Fruit fly (Drosophila melanogaster) whole organism, embryonic: ENCODE results near the gene Cul6.
A peak's percentile ranks its signal among the peaks of the same experiment; 100 is the strongest.

Source experiments
- BtbVII ChIP-seq: fragments of 200-800 bp; sonication (Bioruptor generic); optimal IDR thresholded peaks from 3 replicates; lab custom pipeline; 2017; ENCODE audit warnings: missing biosample characterization, mild to moderate bottlenecking, missing genetic modification characterization
- CG10431 ChIP-seq: fragments of 200-800 bp; sonication (Bioruptor generic); optimal IDR thresholded peaks from 3 replicates; lab custom pipeline; 2018; ENCODE audit warnings: missing biosample characterization, mild to moderate bottlenecking, missing genetic modification characterization
- CG11398 ChIP-seq: fragments of 200-800 bp; sonication (Bioruptor generic); optimal IDR thresholded peaks from 2 replicates; lab custom pipeline; 2016; ENCODE audit warnings: missing biosample characterization, missing genetic modification characterization
- CG11456 ChIP-seq: fragments of 200-800 bp; sonication (Bioruptor generic); IDR thresholded peaks from 3 replicates; pipeline ENCODE4 v1.3.6; 2022; ENCODE audit warnings: missing biosample characterization, missing genetic modification characterization
- CG12744 ChIP-seq: fragments of 200-800 bp; sonication (Bioruptor generic); optimal IDR thresholded peaks from 2 replicates; lab custom pipeline; 2016; ENCODE audit warnings: missing biosample characterization, missing genetic modification characterization
- CG13424 ChIP-seq: fragments of 200-800 bp; sonication (Bioruptor generic); optimal IDR thresholded peaks from 2 replicates; lab custom pipeline; 2019; ENCODE audit warnings: missing biosample characterization, mild to moderate bottlenecking, missing genetic modification characterization, moderate library complexity
- CG17361 ChIP-seq: fragments of 200-800 bp; sonication (Bioruptor generic); IDR thresholded peaks from 3 replicates; pipeline ENCODE4 v1.3.6; 2022; ENCODE audit warnings: missing biosample characterization, missing genetic modification characterization
- CG17802 ChIP-seq: fragments of 200-800 bp; sonication (Bioruptor generic); optimal IDR thresholded peaks from 2 replicates; lab custom pipeline; 2018; ENCODE audit warnings: missing biosample characterization, mild to moderate bottlenecking, missing genetic modification characterization, moderate library complexity
- CG17829 ChIP-seq: fragments of 200-800 bp; optimal IDR thresholded peaks from 2 replicates; lab custom pipeline; 2019; ENCODE audit warnings: missing biosample characterization, mild to moderate bottlenecking, missing genetic modification characterization, moderate library complexity
- CG18599 ChIP-seq: fragments of 200-800 bp; sonication (Bioruptor generic); optimal IDR thresholded peaks from 3 replicates; lab custom pipeline; 2017; ENCODE audit warnings: missing biosample characterization, missing genetic modification characterization, mild to moderate bottlenecking, moderate library complexity, missing genetic modification reagents
- CG3726 ChIP-seq: fragments of 200-800 bp; sonication (Bioruptor generic); IDR thresholded peaks from 3 replicates; pipeline ENCODE4, ENCODE4 v1.3.6; 2022; ENCODE audit warnings: missing biosample characterization, missing genetic modification characterization
- CG4404 ChIP-seq: fragments of 200-800 bp; sonication (Bioruptor generic); IDR thresholded peaks from 2 replicates; pipeline ENCODE4 v1.3.6; 2022; ENCODE audit warnings: missing biosample characterization, missing genetic modification characterization
- CG5953 ChIP-seq: fragments of 200-800 bp; sonication (Bioruptor generic); IDR thresholded peaks from 2 replicates; pipeline ENCODE4 v1.3.6; 2022; ENCODE audit warnings: missing biosample characterization, missing genetic modification characterization
- CG8089 ChIP-seq: fragments of 200-800 bp; sonication (Bioruptor generic); optimal IDR thresholded peaks from 3 replicates; lab custom pipeline; 2016; ENCODE audit warnings: missing biosample characterization, missing genetic modification characterization
- CG8290 ChIP-seq, 3 experiments: fragments of 200-800 bp; sonication (Bioruptor generic); optimal IDR thresholded peaks; 2 replicates each; lab custom pipeline; 2016 to 2019; ENCODE audit warnings: missing biosample characterization in 3 of 3, missing genetic modification characterization in 3 of 3, mild to moderate bottlenecking in 2 of 3, moderate library complexity in 1 of 3
- CG8388 ChIP-seq: fragments of 200-800 bp; sonication (Bioruptor generic); optimal IDR thresholded peaks from 2 replicates; lab custom pipeline; 2019; ENCODE audit warnings: missing biosample characterization, mild to moderate bottlenecking, missing genetic modification characterization, moderate library complexity
- CHES-1-like ChIP-seq: fragments of 200-800 bp; sonication (Bioruptor generic); optimal IDR thresholded peaks from 2 replicates; lab custom pipeline; 2016; ENCODE audit warnings: missing biosample characterization, missing genetic modification characterization
- CTCF ChIP-seq: fragments of 200-800 bp; sonication (Bioruptor generic); optimal IDR thresholded peaks from 2 replicates; lab custom pipeline; 2017; ENCODE audit warnings: missing biosample characterization, mild to moderate bottlenecking, missing genetic modification characterization, moderate library complexity
- Dek ChIP-seq: fragments of 200-800 bp; sonication (Bioruptor generic); optimal IDR thresholded peaks from 3 replicates; lab custom pipeline; 2019; ENCODE audit warnings: missing biosample characterization, mild to moderate bottlenecking, missing genetic modification characterization, moderate library complexity
- Dll ChIP-seq: fragments of 200-800 bp; sonication (Bioruptor generic); IDR thresholded peaks from 4 replicates; pipeline ENCODE4 v1.3.6; 2022; ENCODE audit warnings: missing biosample characterization, missing genetic modification characterization; ENCODE audit not compliant: partially characterized antibody
- Gug ChIP-seq: fragments of 200-800 bp; sonication (Bioruptor generic); IDR thresholded peaks from 4 replicates; pipeline ENCODE4 v1.3.6; 2022; ENCODE audit warnings: missing biosample characterization, missing genetic modification characterization
- H15 ChIP-seq: fragments of 200-800 bp; sonication (Bioruptor generic); IDR thresholded peaks from 3 replicates; pipeline ENCODE4 v1.3.6; 2022; ENCODE audit warnings: missing biosample characterization, missing genetic modification characterization
- MESR4 ChIP-seq: fragments of 200-800 bp; sonication (Bioruptor generic); optimal IDR thresholded peaks from 2 replicates; lab custom pipeline; 2018; ENCODE audit warnings: missing biosample characterization, mild to moderate bottlenecking, missing genetic modification characterization, moderate library complexity
- MTF-1 ChIP-seq: fragments of 200-800 bp; sonication (Bioruptor generic); optimal IDR thresholded peaks from 2 replicates; lab custom pipeline; 2018; ENCODE audit warnings: missing biosample characterization, mild to moderate bottlenecking, missing genetic modification characterization, borderline replicate concordance
- NC2α ChIP-seq: fragments of 200-800 bp; sonication (Bioruptor generic); optimal IDR thresholded peaks from 2 replicates; lab custom pipeline; 2016; ENCODE audit warnings: missing biosample characterization, missing genetic modification characterization
- Oaz ChIP-seq: fragments of 200-800 bp; sonication (Bioruptor generic); IDR thresholded peaks from 2 replicates; pipeline ENCODE4 v1.3.6; 2022; ENCODE audit warnings: missing biosample characterization, missing genetic modification characterization
- Opbp ChIP-seq: fragments of 200-800 bp; sonication (Bioruptor generic); IDR thresholded peaks from 3 replicates; pipeline ENCODE4 v1.3.6; 2022; ENCODE audit warnings: missing biosample characterization, missing genetic modification characterization; ENCODE audit not compliant: partially characterized antibody
- Taf1 ChIP-seq: fragments of 200-800 bp; sonication (Bioruptor generic); IDR thresholded peaks from 2 replicates; pipeline ENCODE4 v1.3.6; 2022; ENCODE audit warnings: missing biosample characterization, missing genetic modification characterization
- chif ChIP-seq, 2 experiments: fragments of 200-800 bp; sonication (Bioruptor generic); optimal IDR thresholded peaks; 3 replicates each; lab custom pipeline; 2016; ENCODE audit warnings: missing biosample characterization in 2 of 2, missing genetic modification characterization in 2 of 2
- crc ChIP-seq: fragments of 200-800 bp; sonication (Bioruptor generic); optimal IDR thresholded peaks from 2 replicates; lab custom pipeline; 2016; ENCODE audit warnings: missing biosample characterization, missing genetic modification characterization
- dimm ChIP-seq: fragments of 200-800 bp; sonication (Bioruptor generic); IDR thresholded peaks from 2 replicates; pipeline ENCODE4 v1.3.6; 2022; ENCODE audit warnings: missing biosample characterization, missing genetic modification characterization
- esg ChIP-seq: fragments of 200-800 bp; sonication (Bioruptor generic); conservative IDR thresholded peaks from 2 replicates; pipeline ENCODE4 v1.3.6; 2022; ENCODE audit warnings: missing biosample characterization, missing genetic modification characterization
- ewg ChIP-seq: fragments of 200-800 bp; sonication (Bioruptor generic); optimal IDR thresholded peaks from 3 replicates; lab custom pipeline; 2017; ENCODE audit warnings: mild to moderate bottlenecking, missing biosample characterization, missing genetic modification reagents, missing genetic modification characterization
- grn ChIP-seq: fragments of 200-800 bp; sonication (Bioruptor generic); optimal IDR thresholded peaks from 3 replicates; lab custom pipeline; 2017; ENCODE audit warnings: missing biosample characterization, missing genetic modification characterization
- hbn ChIP-seq: fragments of 200-800 bp; sonication (Bioruptor generic); IDR thresholded peaks from 2 replicates; pipeline ENCODE4 v1.3.6; 2022; ENCODE audit warnings: missing biosample characterization, missing genetic modification characterization; ENCODE audit not compliant: partially characterized antibody
- hkb ChIP-seq, 2 experiments: fragments of 200-800 bp in 1 of 2; fragments of >200 bp in 1 of 2; sonication (Bioruptor generic) in 1 of 2; IDR thresholded peaks in 1 of 2; optimal IDR thresholded peaks in 1 of 2; 2 replicates each; pipeline versions ENCODE4 v1.3.6 to Lab custom; 2017 to 2022; ENCODE audit warnings: missing biosample characterization in 1 of 2, missing genetic modification characterization in 1 of 2
- ind ChIP-seq: fragments of 200-800 bp; sonication (Bioruptor generic); optimal IDR thresholded peaks from 3 replicates; lab custom pipeline; 2016; ENCODE audit warnings: missing biosample characterization, missing genetic modification characterization
- mirr ChIP-seq: fragments of 200-800 bp; sonication (Bioruptor generic); optimal IDR thresholded peaks from 3 replicates; lab custom pipeline; 2018; ENCODE audit warnings: missing biosample characterization, mild to moderate bottlenecking, missing genetic modification characterization
- mld ChIP-seq: fragments of 200-800 bp; sonication (Bioruptor generic); IDR thresholded peaks from 3 replicates; pipeline ENCODE4 v1.3.6; 2022; ENCODE audit warnings: missing biosample characterization, missing genetic modification characterization; ENCODE audit not compliant: partially characterized antibody
- nom ChIP-seq: fragments of 200-800 bp; sonication (Bioruptor generic); optimal IDR thresholded peaks from 2 replicates; lab custom pipeline; 2017; ENCODE audit warnings: missing biosample characterization, missing genetic modification characterization, mild to moderate bottlenecking, moderate library complexity, missing genetic modification reagents
- pum ChIP-seq: fragments of 200-800 bp; sonication (Bioruptor generic); optimal IDR thresholded peaks from 2 replicates; lab custom pipeline; 2016; ENCODE audit warnings: missing biosample characterization, missing genetic modification characterization
- repo ChIP-seq: fragments of 200-800 bp; sonication (Bioruptor generic); optimal IDR thresholded peaks from 2 replicates; lab custom pipeline; 2016; ENCODE audit warnings: missing biosample characterization, missing genetic modification characterization
- sna ChIP-seq: fragments of 200-800 bp; sonication (Bioruptor generic); IDR thresholded peaks from 2 replicates; pipeline ENCODE4 v1.3.6; 2022; ENCODE audit warnings: missing biosample characterization, missing genetic modification characterization; ENCODE audit not compliant: partially characterized antibody
- sqz ChIP-seq: fragments of 200-800 bp; sonication (Bioruptor generic); optimal IDR thresholded peaks from 3 replicates; lab custom pipeline; 2018; ENCODE audit warnings: missing biosample characterization, mild to moderate bottlenecking, missing genetic modification characterization
- stwl ChIP-seq: fragments of 200-800 bp; sonication (Bioruptor generic); optimal IDR thresholded peaks from 3 replicates; lab custom pipeline; 2018; ENCODE audit warnings: missing biosample characterization, mild to moderate bottlenecking, missing genetic modification characterization, moderate library complexity
- tgo ChIP-seq: fragments of 200-800 bp; sonication (Bioruptor generic); IDR thresholded peaks from 3 replicates; pipeline ENCODE4 v1.3.6; 2022; ENCODE audit warnings: missing biosample characterization, missing genetic modification characterization
- tx ChIP-seq: fragments of 200-800 bp; sonication (Bioruptor generic); optimal IDR thresholded peaks from 2 replicates; lab custom pipeline; 2016; ENCODE audit warnings: missing biosample characterization, missing genetic modification characterization
- unc-4 ChIP-seq: fragments of 200-800 bp; sonication (Bioruptor generic); IDR thresholded peaks from 2 replicates; pipeline ENCODE4 v1.3.6; 2022; ENCODE audit warnings: missing biosample characterization, missing genetic modification characterization; ENCODE audit not compliant: partially characterized antibody
- zen2 ChIP-seq: fragments of 200-800 bp; sonication (Bioruptor generic); IDR thresholded peaks from 3 replicates; pipeline ENCODE4 v1.3.6; 2022; ENCODE audit warnings: missing biosample characterization, missing genetic modification characterization; ENCODE audit not compliant: partially characterized antibody

Cul6 gene

dm6 chr3L:13017803-13018324 lies 6.4 kb upstream of the Cul6 start, which contains the start of the genes mRpL20 and Icmt (continued):
- TF ChIP-seq ewg (GFP tag; lab: Kevin White, UChicago) (peak; percentile 83), grn (GFP tag; lab: Kevin White, UChicago) (no peak), mirr (GFP tag; lab: Kevin White, UChicago) (no peak), crc (no peak), sna (GFP tag; lab: Robert Waterston, UW) (peak; percentile 73; the same call in 1 of the 2 replicates), hkb (optimal IDR thresholded peaks at IDR 0.05; lab: Kevin White, UChicago) (no peak), hkb (GFP tag; IDR thresholded peaks at IDR 0.05; lab: Robert Waterston, UW) (peak; percentile 96), CG11456 (GFP tag; lab: Robert Waterston, UW) (peak; percentile 96), zen2 (GFP tag; lab: Robert Waterston, UW) (no peak; the same call in 1 of the 3 replicates), Opbp (GFP tag; lab: Robert Waterston, UW) (peak; percentile 41), CG12744 (GFP tag; lab: Kevin White, UChicago) (peak; percentile 29), NC2α (GFP tag; lab: Kevin White, UChicago) (no peak), dimm (GFP tag; lab: Robert Waterston, UW) (peak; percentile 84), CG10431 (GFP tag; lab: Kevin White, UChicago) (peak; percentile 78), MESR4 (GFP tag; lab: Kevin White, UChicago) (no peak), esg (GFP tag; lab: Robert Waterston, UW) (peak; percentile 89), chif (GFP tag; optimal IDR thresholded peaks at IDR 0.05; lab: Kevin White, UChicago) (peak in 1 of 2 experiments; percentile 45), CG5953 (GFP tag; lab: Robert Waterston, UW) (peak; percentile 79), nom (GFP tag; lab: Kevin White, UChicago) (peak; percentile 66), sqz (GFP tag; lab: Kevin White, UChicago) (peak; percentile 54), CG17829 (tag; lab: Kevin White, UChicago) (peak; percentile 92), repo (GFP tag; lab: Kevin White, UChicago) (no peak), CG3726 (GFP tag; lab: Robert Waterston, UW) (peak; percentile 93), CG18599 (GFP tag; lab: Kevin White, UChicago) (peak; percentile 86), CG8388 (GFP tag; lab: Kevin White, UChicago) (peak; percentile 94), Oaz (GFP tag; lab: Robert Waterston, UW) (peak; percentile 93), BtbVII (GFP tag; lab: Kevin White, UChicago) (peak; percentile 72), CG17802 (tag; lab: Kevin White, UChicago) (peak; percentile 28), CG11398 (GFP tag; lab: Kevin White, UChicago) (no peak), CG17361 (GFP tag; lab: Robert Waterston, UW) (peak; percentile 98), mld (no peak), H15 (GFP tag; lab: Robert Waterston, UW) (peak; percentile 96), tgo (GFP tag; lab: Robert Waterston, UW) (peak; percentile 98), Taf1 (GFP tag; lab: Robert Waterston, UW) (peak; percentile 93), CG8089 (GFP tag; lab: Kevin White, UChicago) (no peak), CG4404 (peak; percentile 89), pum (GFP tag; lab: Kevin White, UChicago) (peak; percentile 49), stwl (tag; lab: Kevin White, UChicago) (peak; percentile 40), CG13424 (tag; lab: Kevin White, UChicago) (peak; percentile 95), CTCF (GFP tag; lab: Kevin White, UChicago) (peak; percentile 37), unc-4 (peak; percentile 79), CHES-1-like (GFP tag; lab: Kevin White, UChicago) (peak; percentile 19), tx (GFP tag; lab: Kevin White, UChicago) (peak; percentile 41), MTF-1 (GFP tag; lab: Kevin White, UChicago) (peak; percentile 47), Dek (tag; lab: Kevin White, UChicago) (peak; percentile 97), CG8290 (GFP tag; optimal IDR thresholded peaks at IDR 0.05; lab: Kevin White, UChicago) (peak; percentile 75), CG8290 (tag; optimal IDR thresholded peaks at IDR 0.05; lab: Kevin White, UChicago) (no peak), ind (GFP tag; lab: Kevin White, UChicago) (peak; percentile 87), Dll (GFP tag; lab: Robert Waterston, UW) (peak; percentile 81), hbn (GFP tag; lab: Robert Waterston, UW) (peak; percentile 58), Gug (GFP tag; lab: Robert Waterston, UW) (peak; percentile 95)
